Worm (Caenorhabditis elegans): Measurements from ENCODE around the gene srh-299.
A peak's percentile ranks its signal among the peaks of the same experiment; 100 is the strongest.

srh-299 gene

ce11 chrV:15880033-15880432 lies 16.9 kb downstream of the srh-299 start:
- TF ChIP-seq lin-15B (tag; optimal IDR thresholded peaks at IDR 0.05) (no peak), sdz-12 (GFP tag; optimal IDR thresholded peaks at IDR 0.05) (no peak), skn-1 (tag; optimal IDR thresholded peaks at IDR 0.05) (no peak), dve-1 (tag; optimal IDR thresholded peaks at IDR 0.05; ENCODE audit: insufficient read depth) (peak; percentile 55), attf-4 (tag; optimal IDR thresholded peaks at IDR 0.05) (no peak), zip-11 (GFP tag; IDR thresholded peaks at IDR 0.05) (no peak), Y48G9A.11 (GFP tag; IDR thresholded peaks at IDR 0.05) (no peak), T26A8.4 (GFP tag; IDR thresholded peaks at IDR 0.05) (no peak), mdl-1 (tag; optimal IDR thresholded peaks at IDR 0.05) (peak in 1 of 2 experiments; percentile 36), F49E8.2 (tag; optimal IDR thresholded peaks at IDR 0.05; ENCODE audit: borderline replicate concordance) (no peak), spr-3 (GFP tag; optimal IDR thresholded peaks at IDR 0.05) (no peak), zfp-3 (GFP tag; conservative IDR thresholded peaks at IDR 0.05) (no peak), ceh-32 (tag; optimal IDR thresholded peaks at IDR 0.05; ENCODE audit: poor library complexity) (no peak), hlh-30 (tag; optimal IDR thresholded peaks at IDR 0.05; ENCODE audit: insufficient read depth) (peak; percentile 40), mep-1 (tag; optimal IDR thresholded peaks at IDR 0.05) (peak; percentile 16), ztf-11 (tag; optimal IDR thresholded peaks at IDR 0.05) (no peak), T20F7.1 (GFP tag; optimal IDR thresholded peaks at IDR 0.05) (no peak), jun-1 (tag; optimal IDR thresholded peaks at IDR 0.05) (no peak), Y5F2A.4 (GFP tag; optimal IDR thresholded peaks at IDR 0.05) (no peak), mdt-29 (GFP tag; IDR thresholded peaks at IDR 0.05) (no peak), mes-2 (tag; optimal IDR thresholded peaks at IDR 0.05; ENCODE audit: poor library complexity, severe bottlenecking) (no peak), unc-62 (GFP tag; optimal IDR thresholded peaks at IDR 0.05 in 1 of 2) (no peak), unc-62 (tag; optimal IDR thresholded peaks at IDR 0.05) (no peak), nhr-10 (tag; optimal IDR thresholded peaks at IDR 0.05) (no peak), nhr-77 (tag; optimal IDR thresholded peaks at IDR 0.05) (no peak), fkh-10 (GFP tag; optimal IDR thresholded peaks at IDR 0.05) (no peak), hif-1 (tag; optimal IDR thresholded peaks at IDR 0.05) (no peak), daf-16 (GFP tag; optimal IDR thresholded peaks at IDR 0.05) (no peak), daf-16 (tag; optimal IDR thresholded peaks at IDR 0.05) (peak; percentile 26), ama-1 (optimal IDR thresholded peaks at IDR 0.05) (no peak), nhr-42 (GFP tag; IDR thresholded peaks at IDR 0.05) (no peak), F10B5.3 (tag; optimal IDR thresholded peaks at IDR 0.05) (no peak), ceh-82 (tag; optimal IDR thresholded peaks at IDR 0.05) (no peak), nhr-6 (tag; optimal IDR thresholded peaks at IDR 0.05) (no peak), D1046.2 (GFP tag; IDR thresholded peaks at IDR 0.05) (no peak), nhr-11 (tag; optimal IDR thresholded peaks at IDR 0.05) (no peak), nhr-25 (tag; optimal IDR thresholded peaks at IDR 0.05; ENCODE audit: borderline replicate concordance, insufficient read depth) (no peak), nhr-41 (GFP tag; IDR thresholded peaks at IDR 0.05) (no peak), ZK337.2 (GFP tag; IDR thresholded peaks at IDR 0.05) (no peak), lin-29 (GFP tag; IDR thresholded peaks at IDR 0.05) (no peak), egl-27 (tag; optimal IDR thresholded peaks at IDR 0.05) (no peak), nhr-28 (tag; optimal IDR thresholded peaks at IDR 0.05) (peak; percentile 81), lsy-2 (tag; optimal IDR thresholded peaks at IDR 0.05) (peak in 1 of 2 experiments; percentile 14), aha-1 (tag) (no peak), zip-2 (tag; optimal IDR thresholded peaks at IDR 0.05) (no peak), nhr-76 (tag; optimal IDR thresholded peaks at IDR 0.05) (no peak), nhr-237 (tag; optimal IDR thresholded peaks at IDR 0.05) (no peak), pqm-1 (tag; optimal IDR thresholded peaks at IDR 0.05) (peak; percentile 59), lin-13 (GFP tag; optimal IDR thresholded peaks at IDR 0.05) (no peak), F26F4.8 (GFP tag; conservative IDR thresholded peaks at IDR 0.05) (no peak), hlh-11 (tag; optimal IDR thresholded peaks at IDR 0.05) (peak; percentile 6), daf-19 (GFP tag; conservative IDR thresholded peaks at IDR 0.05) (no peak), dmd-6 (GFP tag; IDR thresholded peaks at IDR 0.05) (peak; percentile 82)

Measured in whole organism, L4 larva.